Worm (Caenorhabditis elegans) whole organism, L4/young adult: ENCODE measurements around the gene unc-116.

Experiments
- W03F9.2 ChIP-seq: fragments of 150-350 bp; optimal IDR thresholded peaks from 2 replicates; lab custom pipeline; 2014; ENCODE audit warnings: missing biosample characterization, missing genetic modification characterization
- dao-5 ChIP-seq: sonication (generic microtip); optimal IDR thresholded peaks from 2 replicates; lab custom pipeline; 2016; ENCODE audit warnings: missing genotype, missing genetic modification characterization, moderate library complexity, missing compliant biosample characterization
- him-1 ChIP-seq: sonication (generic microtip); optimal IDR thresholded peaks from 2 replicates; lab custom pipeline; 2016; ENCODE audit warnings: missing genotype, missing genetic modification reagents, missing genetic modification characterization, missing compliant biosample characterization

- TF ChIP-seq him-1, result no peak
- TF ChIP-seq dao-5 (tag; lab: Kevin White, UChicago), result no peak
- no peak for TF ChIP-seq W03F9.2 (tag; lab: Kevin White, UChicago)
Measured at ce11 chrIII:8369172-8369571, 14.2 kb upstream of the unc-116 start.
